Fruit fly (Drosophila melanogaster) whole organism, embryonic: ENCODE data around the gene CG2993.

ENCODE experiments used
- CG10321 ChIP-seq: fragments of 200-800 bp; sonication (Bioruptor generic); IDR thresholded peaks from 2 replicates; pipeline ENCODE4 v1.3.6; 2022; ENCODE audit warnings: missing biosample characterization, missing genetic modification characterization
- CG10979 ChIP-seq: fragments of 200-800 bp; sonication (Bioruptor generic); optimal IDR thresholded peaks from 2 replicates; lab custom pipeline; 2018; ENCODE audit warnings: missing biosample characterization, mild to moderate bottlenecking, missing genetic modification characterization, moderate library complexity
- CG11696 ChIP-seq: fragments of 200-800 bp; sonication (Bioruptor generic); IDR thresholded peaks from 2 replicates; pipeline ENCODE4 v1.3.6; 2022; ENCODE audit warnings: missing biosample characterization, missing genetic modification characterization
- CG12299 ChIP-seq: fragments of 200-800 bp; sonication (Bioruptor generic); optimal IDR thresholded peaks from 2 replicates; lab custom pipeline; 2018; ENCODE audit warnings: missing biosample characterization, mild to moderate bottlenecking, missing genetic modification characterization
- CG12391 ChIP-seq: fragments of 200-800 bp; sonication (Bioruptor generic); optimal IDR thresholded peaks from 3 replicates; lab custom pipeline; 2018; ENCODE audit warnings: missing biosample characterization, mild to moderate bottlenecking, missing genetic modification characterization, moderate library complexity
- CG12744 ChIP-seq: fragments of 200-800 bp; sonication (Bioruptor generic); optimal IDR thresholded peaks from 2 replicates; lab custom pipeline; 2016; ENCODE audit warnings: missing biosample characterization, missing genetic modification characterization
- CG12942 ChIP-seq: fragments of 200-800 bp; sonication (Bioruptor generic); optimal IDR thresholded peaks from 3 replicates; lab custom pipeline; 2016; ENCODE audit warnings: missing biosample characterization, missing genetic modification characterization
- CG31224 ChIP-seq: fragments of 200-800 bp; sonication (Bioruptor generic); IDR thresholded peaks from 2 replicates; pipeline ENCODE4 v1.3.6; 2022; ENCODE audit warnings: missing biosample characterization, missing genetic modification characterization
- CG3726 ChIP-seq: fragments of 200-800 bp; sonication (Bioruptor generic); IDR thresholded peaks from 3 replicates; pipeline ENCODE4, ENCODE4 v1.3.6; 2022; ENCODE audit warnings: missing biosample characterization, missing genetic modification characterization
- CG4707 ChIP-seq: fragments of 200-800 bp; sonication (Bioruptor generic); optimal IDR thresholded peaks from 2 replicates; lab custom pipeline; 2018; ENCODE audit warnings: missing biosample characterization, mild to moderate bottlenecking, missing genetic modification characterization, moderate library complexity
- CG4854 ChIP-seq: fragments of 200-800 bp; sonication (Bioruptor generic); optimal IDR thresholded peaks from 2 replicates; lab custom pipeline; 2016; ENCODE audit warnings: missing biosample characterization, missing genetic modification characterization, inconsistent platforms
- CG6272 ChIP-seq: fragments of 200-800 bp; sonication (Bioruptor generic); IDR thresholded peaks from 2 replicates; pipeline ENCODE4 v1.3.6; 2022; ENCODE audit warnings: missing biosample characterization, missing genetic modification characterization
- CG6765 ChIP-seq: fragments of 200-800 bp; sonication (Bioruptor generic); optimal IDR thresholded peaks from 3 replicates; lab custom pipeline; 2017; ENCODE audit warnings: missing biosample characterization, mild to moderate bottlenecking, missing genetic modification characterization
- CG7928 ChIP-seq: fragments of 200-800 bp; sonication (Bioruptor generic); optimal IDR thresholded peaks from 2 replicates; lab custom pipeline; 2017; ENCODE audit warnings: missing biosample characterization, mild to moderate bottlenecking, missing genetic modification characterization
- CG8359 ChIP-seq: fragments of 200-800 bp; sonication (Bioruptor generic); optimal IDR thresholded peaks from 2 replicates; lab custom pipeline; 2017; ENCODE audit warnings: missing biosample characterization, mild to moderate bottlenecking, missing genetic modification characterization, borderline replicate concordance
- CG8388 ChIP-seq: fragments of 200-800 bp; sonication (Bioruptor generic); optimal IDR thresholded peaks from 2 replicates; lab custom pipeline; 2019; ENCODE audit warnings: missing biosample characterization, mild to moderate bottlenecking, missing genetic modification characterization, moderate library complexity
- CG9876 ChIP-seq: fragments of 200-800 bp; sonication (Bioruptor generic); optimal IDR thresholded peaks from 2 replicates; lab custom pipeline; 2016; ENCODE audit warnings: missing biosample characterization, missing genetic modification characterization
- Dip3 ChIP-seq: fragments of 200-800 bp; sonication (Bioruptor generic); optimal IDR thresholded peaks from 3 replicates; lab custom pipeline; 2016; ENCODE audit warnings: missing biosample characterization, missing genetic modification characterization
- E2f2 ChIP-seq: fragments of 200-800 bp; sonication (Bioruptor generic); IDR thresholded peaks from 2 replicates; pipeline ENCODE4 v1.3.6; 2022; ENCODE audit warnings: missing biosample characterization, missing genetic modification characterization
- HLH54F ChIP-seq: fragments of 200-800 bp; sonication (Bioruptor generic); optimal IDR thresholded peaks from 3 replicates; lab custom pipeline; 2016; ENCODE audit warnings: missing biosample characterization, missing genetic modification characterization
- Jarid2 ChIP-seq: fragments of 200-800 bp; sonication (Bioruptor generic); optimal IDR thresholded peaks from 3 replicates; lab custom pipeline; 2017; ENCODE audit warnings: mild to moderate bottlenecking, missing biosample characterization, missing genetic modification reagents, missing genetic modification characterization
- Kr ChIP-seq: fragments of 200-800 bp; sonication (Bioruptor generic); optimal IDR thresholded peaks from 2 replicates; lab custom pipeline; 2017; ENCODE audit warnings: missing biosample characterization, mild to moderate bottlenecking, missing genetic modification characterization
- Mad ChIP-seq: fragments of 200-800 bp; sonication (Bioruptor generic); optimal IDR thresholded peaks from 2 replicates; lab custom pipeline; 2016; ENCODE audit warnings: missing biosample characterization, missing genetic modification characterization
- Ptx1 ChIP-seq: fragments of 200-800 bp; sonication (Bioruptor generic); IDR thresholded peaks from 2 replicates; pipeline ENCODE4 v1.3.6; 2022; ENCODE audit warnings: missing biosample characterization, missing genetic modification characterization
- Sin3A ChIP-seq: fragments of >200 bp; optimal IDR thresholded peaks from 2 replicates; lab custom pipeline; 2018
- Trl ChIP-seq, 3 experiments: fragments of >200 bp in 2 of 3; fragments of 200-800 bp in 1 of 3; sonication (Bioruptor generic) in 1 of 3; optimal IDR thresholded peaks; 2 replicates in 1 of 3; 3 replicates in 2 of 3; lab custom pipeline; 2016 to 2017; ENCODE audit warnings: missing biosample characterization in 1 of 3, missing genetic modification characterization in 1 of 3
- Xbp1 ChIP-seq: fragments of 200-800 bp; sonication (Bioruptor generic); optimal IDR thresholded peaks from 3 replicates; lab custom pipeline; 2016; ENCODE audit warnings: missing biosample characterization, mild to moderate bottlenecking, missing genetic modification characterization
- abd-A ChIP-seq: fragments of 200-800 bp; sonication (Bioruptor generic); optimal IDR thresholded peaks from 3 replicates; lab custom pipeline; 2019; ENCODE audit warnings: missing biosample characterization, mild to moderate bottlenecking, missing genetic modification characterization, moderate library complexity
- bab2 ChIP-seq: fragments of 200-800 bp; sonication (Bioruptor generic); optimal IDR thresholded peaks from 2 replicates; lab custom pipeline; 2016; ENCODE audit warnings: missing biosample characterization, missing genetic modification characterization
- bsh ChIP-seq, 2 experiments: fragments of 200-800 bp; sonication (Bioruptor generic); optimal IDR thresholded peaks; 2 replicates each; lab custom pipeline; 2017 to 2018; ENCODE audit warnings: mild to moderate bottlenecking in 2 of 2, missing biosample characterization in 2 of 2, missing genetic modification characterization in 2 of 2, moderate library complexity in 1 of 2
- cas ChIP-seq: fragments of 200-800 bp; sonication (Bioruptor generic); IDR thresholded peaks from 2 replicates; pipeline ENCODE4 v1.3.6; 2022; ENCODE audit warnings: missing biosample characterization, missing genetic modification characterization
- chif ChIP-seq, 2 experiments: fragments of 200-800 bp; sonication (Bioruptor generic); optimal IDR thresholded peaks; 3 replicates each; lab custom pipeline; 2016; ENCODE audit warnings: missing biosample characterization in 2 of 2, missing genetic modification characterization in 2 of 2
- crc ChIP-seq: fragments of 200-800 bp; sonication (Bioruptor generic); optimal IDR thresholded peaks from 2 replicates; lab custom pipeline; 2016; ENCODE audit warnings: missing biosample characterization, missing genetic modification characterization
- disco-r ChIP-seq: fragments of 200-800 bp; sonication (Bioruptor generic); optimal IDR thresholded peaks from 2 replicates; lab custom pipeline; 2016; ENCODE audit warnings: missing biosample characterization, missing genetic modification characterization
- hth ChIP-seq: fragments of >200 bp; optimal IDR thresholded peaks from 2 replicates; lab custom pipeline; 2017; ENCODE audit warnings: inconsistent platforms
- knrl ChIP-seq: fragments of 200-800 bp; sonication (Bioruptor generic); IDR thresholded peaks from 3 replicates; pipeline ENCODE4 v1.3.6; 2022; ENCODE audit warnings: missing biosample characterization, missing genetic modification characterization; ENCODE audit not compliant: partially characterized antibody
- lov ChIP-seq, 2 experiments: fragments of 200-800 bp in 1 of 2; fragments of >200 bp in 1 of 2; sonication (Bioruptor generic) in 1 of 2; IDR thresholded peaks in 1 of 2; optimal IDR thresholded peaks in 1 of 2; 2 replicates in 1 of 2; 3 replicates in 1 of 2; pipeline versions ENCODE4 v1.3.6 to Lab custom; 2017 to 2022; ENCODE audit warnings: missing biosample characterization in 1 of 2, missing genetic modification characterization in 1 of 2
- maf-S ChIP-seq: fragments of 200-800 bp; sonication (Bioruptor generic); optimal IDR thresholded peaks from 2 replicates; lab custom pipeline; 2016; ENCODE audit warnings: missing biosample characterization, missing genetic modification characterization
- nerfin-2 ChIP-seq: fragments of 200-800 bp; sonication (Bioruptor generic); IDR thresholded peaks from 2 replicates; pipeline ENCODE4 v1.3.6; 2022; ENCODE audit warnings: missing biosample characterization, missing genetic modification characterization; ENCODE audit not compliant: partially characterized antibody
- nmo ChIP-seq: fragments of 200-800 bp; sonication (Bioruptor generic); optimal IDR thresholded peaks from 2 replicates; lab custom pipeline; 2018; ENCODE audit warnings: missing biosample characterization, mild to moderate bottlenecking, missing genetic modification characterization, moderate library complexity
- pnt ChIP-seq: fragments of 200-800 bp; sonication (Bioruptor generic); optimal IDR thresholded peaks from 3 replicates; lab custom pipeline; 2016; ENCODE audit warnings: missing biosample characterization, missing genetic modification characterization
- ranshi ChIP-seq: fragments of 200-800 bp; sonication (Bioruptor generic); IDR thresholded peaks from 2 replicates; pipeline ENCODE4 v1.3.6; 2022; ENCODE audit warnings: missing biosample characterization, missing genetic modification characterization
- repo ChIP-seq: fragments of 200-800 bp; sonication (Bioruptor generic); optimal IDR thresholded peaks from 2 replicates; lab custom pipeline; 2016; ENCODE audit warnings: missing biosample characterization, missing genetic modification characterization
- sens ChIP-seq: fragments of 200-800 bp; sonication (Bioruptor generic); peaks from one replicate; lab custom pipeline; 2016; ENCODE audit warnings: missing biosample characterization, missing genetic modification characterization
- sim ChIP-seq: fragments of 200-800 bp; sonication (Bioruptor generic); IDR thresholded peaks from 2 replicates; pipeline ENCODE4 v1.3.6; 2022; ENCODE audit warnings: missing biosample characterization, missing genetic modification characterization
- sna ChIP-seq: fragments of 200-800 bp; sonication (Bioruptor generic); IDR thresholded peaks from 2 replicates; pipeline ENCODE4 v1.3.6; 2022; ENCODE audit warnings: missing biosample characterization, missing genetic modification characterization; ENCODE audit not compliant: partially characterized antibody
- ssp ChIP-seq: fragments of 200-800 bp; sonication (Bioruptor generic); IDR thresholded peaks from 2 replicates; pipeline ENCODE4 v1.3.6; 2022; ENCODE audit warnings: missing biosample characterization, missing genetic modification characterization
- tap ChIP-seq: fragments of 200-800 bp; optimal IDR thresholded peaks from 3 replicates; lab custom pipeline; 2019; ENCODE audit warnings: missing biosample characterization, mild to moderate bottlenecking, missing genetic modification characterization, moderate library complexity
- toy ChIP-seq: fragments of 200-800 bp; sonication (Bioruptor generic); IDR thresholded peaks from 2 replicates; pipeline ENCODE4 v1.3.6; 2022; ENCODE audit warnings: missing biosample characterization, missing genetic modification characterization
- unc-4 ChIP-seq: fragments of 200-800 bp; sonication (Bioruptor generic); IDR thresholded peaks from 2 replicates; pipeline ENCODE4 v1.3.6; 2022; ENCODE audit warnings: missing biosample characterization, missing genetic modification characterization; ENCODE audit not compliant: partially characterized antibody
- yki ChIP-seq: fragments of >200 bp; optimal IDR thresholded peaks from 3 replicates; lab custom pipeline; 2018

The CG2993 gene

dm6 chr3R:7813981-7814529 lies 4.2 kb upstream of the CG2993 start, which contains the start of gene CG34384 (continued):
- TF ChIP-seq Dip3 (GFP tag; lab: Kevin White, UChicago) (no peak), Jarid2 (GFP tag; lab: Kevin White, UChicago) (no peak), disco-r (GFP tag; lab: Kevin White, UChicago) (peak; percentile 33), Mad (no peak), CG12942 (GFP tag; lab: Kevin White, UChicago) (peak; percentile 6), tap (tag; lab: Kevin White, UChicago) (peak; percentile 54), CG31224 (GFP tag; lab: Robert Waterston, UW) (no peak), abd-A (peak; percentile 50), CG12299 (no peak), lov (optimal IDR thresholded peaks at IDR 0.05; lab: Kevin White, UChicago) (no peak), lov (GFP tag; IDR thresholded peaks at IDR 0.05; lab: Robert Waterston, UW) (no peak), nerfin-2 (GFP tag; lab: Robert Waterston, UW) (no peak), sens (GFP tag; lab: Kevin White, UChicago) (peak; percentile 88), unc-4 (GFP tag; lab: Robert Waterston, UW) (no peak), E2f2 (GFP tag; lab: Robert Waterston, UW) (no peak), CG6272 (GFP tag; lab: Robert Waterston, UW) (0 out of 2 replicates have a peak, but pooled peaks have one; percentile 20), pnt (GFP tag; lab: Kevin White, UChicago) (peak; percentile 38), CG9876 (GFP tag; lab: Kevin White, UChicago) (no peak), repo (GFP tag; lab: Kevin White, UChicago) (no peak), Trl (optimal IDR thresholded peaks at IDR 0.05; lab: Kevin White, UChicago) (no peak), Trl (GFP tag; optimal IDR thresholded peaks at IDR 0.05; lab: Kevin White, UChicago) (peak; percentile 17), crc (GFP tag; lab: Kevin White, UChicago) (peak; percentile 20), yki (lab: Kevin White, UChicago) (no peak), Kr (GFP tag; lab: Kevin White, UChicago) (no peak), nmo (peak; percentile 62), CG4707 (no peak), Xbp1 (GFP tag; lab: Kevin White, UChicago) (peak; percentile 40), cas (no peak), CG12744 (GFP tag; lab: Kevin White, UChicago) (no peak), CG7928 (GFP tag; lab: Kevin White, UChicago) (no peak), hth (lab: Kevin White, UChicago) (no peak), maf-S (GFP tag; lab: Kevin White, UChicago) (peak; percentile 32), CG11696 (GFP tag; lab: Robert Waterston, UW) (no peak), CG8388 (GFP tag; lab: Kevin White, UChicago) (peak; percentile 38), bsh (GFP tag; optimal IDR thresholded peaks at IDR 0.05; lab: Kevin White, UChicago) (no peak), Sin3A (no peak), CG3726 (no peak), CG6765 (GFP tag; lab: Kevin White, UChicago) (peak; percentile 65), knrl (GFP tag; lab: Robert Waterston, UW) (no peak), HLH54F (GFP tag; lab: Kevin White, UChicago) (peak; percentile 27), chif (GFP tag; optimal IDR thresholded peaks at IDR 0.05; lab: Kevin White, UChicago) (peak in 1 of 2 experiments; percentile 31), sna (no peak), bab2 (GFP tag; lab: Kevin White, UChicago) (peak; percentile 38), Ptx1 (GFP tag; lab: Robert Waterston, UW) (no peak; the same call in 1 of the 2 replicates), ssp (GFP tag; lab: Robert Waterston, UW) (no peak), CG10321 (no peak), CG10979 (tag; lab: Kevin White, UChicago) (peak; percentile 68), toy (GFP tag; lab: Robert Waterston, UW) (no peak), CG4854 (GFP tag; lab: Kevin White, UChicago) (peak; percentile 5), CG12391 (tag; lab: Kevin White, UChicago) (peak; percentile 45), ranshi (GFP tag; lab: Robert Waterston, UW) (no peak), sim (GFP tag; lab: Robert Waterston, UW) (no peak), CG8359 (peak; percentile 40)
